Fruit fly (Drosophila melanogaster) whole organism, embryonic: ENCODE measurements around the gene Orp8.

ENCODE experiments used
- Awh ChIP-seq: fragments of 200-800 bp; sonication (Bioruptor generic); IDR thresholded peaks from 2 replicates; pipeline ENCODE4, ENCODE4 v1.3.6; 2022; ENCODE audit warnings: missing biosample characterization, missing genetic modification characterization
- Blimp-1 ChIP-seq: fragments of 200-800 bp; sonication (Bioruptor generic); optimal IDR thresholded peaks from 3 replicates; lab custom pipeline; 2018; ENCODE audit warnings: missing biosample characterization, missing genetic modification characterization, mild to moderate bottlenecking, moderate library complexity, missing genetic modification reagents
- CG10654 ChIP-seq: fragments of 200-800 bp; sonication (Bioruptor generic); optimal IDR thresholded peaks from 2 replicates; lab custom pipeline; 2016; ENCODE audit warnings: missing biosample characterization, missing genetic modification characterization
- CG11723 ChIP-seq: fragments of 200-800 bp; sonication (Bioruptor generic); optimal IDR thresholded peaks from 2 replicates; lab custom pipeline; 2017; ENCODE audit warnings: missing biosample characterization, mild to moderate bottlenecking, missing genetic modification characterization
- CG12219 ChIP-seq: fragments of 200-800 bp; sonication (Bioruptor generic); optimal IDR thresholded peaks from 3 replicates; lab custom pipeline; 2018; ENCODE audit warnings: missing biosample characterization, mild to moderate bottlenecking, missing genetic modification characterization
- CG1602 ChIP-seq: fragments of 200-800 bp; sonication (Bioruptor generic); optimal IDR thresholded peaks from 3 replicates; lab custom pipeline; 2016; ENCODE audit warnings: missing biosample characterization, missing genetic modification characterization
- CG1647 ChIP-seq: fragments of 200-800 bp; sonication (Bioruptor generic); optimal IDR thresholded peaks from 3 replicates; lab custom pipeline; 2016; ENCODE audit warnings: missing biosample characterization, missing genetic modification characterization
- CG34224 ChIP-seq: fragments of 200-800 bp; sonication (Bioruptor generic); IDR thresholded peaks from 3 replicates; pipeline ENCODE4 v1.3.6; 2022; ENCODE audit warnings: missing biosample characterization, missing genetic modification characterization; ENCODE audit not compliant: partially characterized antibody
- CG34376 ChIP-seq: fragments of 200-800 bp; sonication (Bioruptor generic); optimal IDR thresholded peaks from 2 replicates; lab custom pipeline; 2018; ENCODE audit warnings: missing biosample characterization, mild to moderate bottlenecking, missing genetic modification characterization
- CG34422 ChIP-seq: fragments of 200-800 bp; sonication (Bioruptor generic); IDR thresholded peaks from 3 replicates; pipeline ENCODE4 v1.3.6; 2022; ENCODE audit warnings: missing biosample characterization, missing genetic modification characterization
- CG3847 ChIP-seq: fragments of 200-800 bp; sonication (Bioruptor generic); IDR thresholded peaks from 2 replicates; pipeline ENCODE4 v1.3.6; 2022; ENCODE audit warnings: missing biosample characterization, missing genetic modification characterization
- CG42726 ChIP-seq: fragments of 200-800 bp; sonication (Bioruptor generic); IDR thresholded peaks from 2 replicates; pipeline ENCODE4 v1.3.6; 2022; ENCODE audit warnings: missing biosample characterization, missing genetic modification characterization; ENCODE audit not compliant: partially characterized antibody
- CG4730 ChIP-seq: fragments of 200-800 bp; sonication (Bioruptor generic); IDR thresholded peaks from 2 replicates; pipeline ENCODE4 v1.3.6; 2022; ENCODE audit warnings: missing biosample characterization, missing genetic modification characterization
- CG6175 ChIP-seq: fragments of 200-800 bp; sonication (Bioruptor generic); IDR thresholded peaks from 3 replicates; pipeline ENCODE4 v1.3.6; 2022; ENCODE audit warnings: missing biosample characterization, missing genetic modification characterization
- CG6813 ChIP-seq: fragments of 200-800 bp; sonication (Bioruptor generic); optimal IDR thresholded peaks from 2 replicates; lab custom pipeline; 2017; ENCODE audit warnings: missing biosample characterization, missing genetic modification characterization, mild to moderate bottlenecking, moderate library complexity, missing genetic modification reagents
- CG8478 ChIP-seq: fragments of >200 bp; optimal IDR thresholded peaks from 2 replicates; lab custom pipeline; 2018
- CG8944 ChIP-seq: fragments of 200-800 bp; sonication (Bioruptor generic); optimal IDR thresholded peaks from 3 replicates; lab custom pipeline; 2016; ENCODE audit warnings: missing biosample characterization, missing genetic modification characterization
- Dll ChIP-seq: fragments of 200-800 bp; sonication (Bioruptor generic); IDR thresholded peaks from 4 replicates; pipeline ENCODE4 v1.3.6; 2022; ENCODE audit warnings: missing biosample characterization, missing genetic modification characterization; ENCODE audit not compliant: partially characterized antibody
- ERR ChIP-seq: fragments of 200-800 bp; sonication (Bioruptor generic); optimal IDR thresholded peaks from 2 replicates; lab custom pipeline; 2016; ENCODE audit warnings: missing biosample characterization, missing genetic modification characterization
- Gsc ChIP-seq: fragments of 200-800 bp; sonication (Bioruptor generic); IDR thresholded peaks from 2 replicates; pipeline ENCODE4 v1.3.6; 2022; ENCODE audit warnings: missing biosample characterization, missing genetic modification characterization
- H2.0 ChIP-seq: fragments of 200-800 bp; sonication (Bioruptor generic); IDR thresholded peaks from 2 replicates; pipeline ENCODE4 v1.3.6; 2022; ENCODE audit warnings: missing biosample characterization, missing genetic modification characterization
- HLHmδ ChIP-seq: fragments of 200-800 bp; sonication (Bioruptor generic); optimal IDR thresholded peaks from 2 replicates; lab custom pipeline; 2018; ENCODE audit warnings: missing biosample characterization, mild to moderate bottlenecking, missing genetic modification characterization, moderate library complexity
- Meics ChIP-seq: fragments of 200-800 bp; sonication (Bioruptor generic); optimal IDR thresholded peaks from 2 replicates; lab custom pipeline; 2017; ENCODE audit warnings: missing biosample characterization, mild to moderate bottlenecking, missing genetic modification characterization
- Mes4 ChIP-seq: fragments of 200-800 bp; sonication (Bioruptor generic); optimal IDR thresholded peaks from 2 replicates; lab custom pipeline; 2016; ENCODE audit warnings: missing biosample characterization, missing genetic modification characterization
- NFAT ChIP-seq: fragments of 200-800 bp; sonication (Bioruptor generic); IDR thresholded peaks from 2 replicates; pipeline ENCODE4 v1.3.6; 2022; ENCODE audit warnings: missing biosample characterization, missing genetic modification characterization
- NK7.1 ChIP-seq: fragments of 200-800 bp; sonication (Bioruptor generic); optimal IDR thresholded peaks from 3 replicates; lab custom pipeline; 2016; ENCODE audit warnings: missing biosample characterization, missing genetic modification characterization
- Nf-YA ChIP-seq: fragments of 200-800 bp; sonication (Bioruptor generic); IDR thresholded peaks from 2 replicates; pipeline ENCODE4 v1.3.6; 2022; ENCODE audit warnings: missing biosample characterization, missing genetic modification characterization
- Ptx1 ChIP-seq: fragments of 200-800 bp; sonication (Bioruptor generic); IDR thresholded peaks from 2 replicates; pipeline ENCODE4 v1.3.6; 2022; ENCODE audit warnings: missing biosample characterization, missing genetic modification characterization
- Rfx ChIP-seq: fragments of 200-800 bp; sonication (Bioruptor generic); IDR thresholded peaks from 2 replicates; pipeline ENCODE4 v1.3.6; 2022; ENCODE audit warnings: missing biosample characterization, missing genetic modification characterization
- Sin3A ChIP-seq: fragments of >200 bp; optimal IDR thresholded peaks from 2 replicates; lab custom pipeline; 2018
- Tbp ChIP-seq: fragments of >200 bp; optimal IDR thresholded peaks from 2 replicates; lab custom pipeline; 2018; ENCODE audit warnings: missing biosample characterization, missing genetic modification characterization
- ab ChIP-seq: fragments of 200-800 bp; sonication (Bioruptor generic); optimal IDR thresholded peaks from 2 replicates; lab custom pipeline; 2016; ENCODE audit warnings: missing biosample characterization, missing genetic modification characterization
- ase ChIP-seq: fragments of 200-800 bp; sonication (Bioruptor generic); IDR thresholded peaks from 3 replicates; pipeline ENCODE4 v1.3.6; 2022; ENCODE audit warnings: missing biosample characterization, missing genetic modification characterization
- ash1 ChIP-seq: fragments of 200-800 bp; sonication (Bioruptor generic); optimal IDR thresholded peaks from 2 replicates; lab custom pipeline; 2018; ENCODE audit warnings: missing biosample characterization, mild to moderate bottlenecking, missing genetic modification characterization
- bab2 ChIP-seq: fragments of 200-800 bp; sonication (Bioruptor generic); optimal IDR thresholded peaks from 2 replicates; lab custom pipeline; 2016; ENCODE audit warnings: missing biosample characterization, missing genetic modification characterization
- cas ChIP-seq: fragments of 200-800 bp; sonication (Bioruptor generic); IDR thresholded peaks from 2 replicates; pipeline ENCODE4 v1.3.6; 2022; ENCODE audit warnings: missing biosample characterization, missing genetic modification characterization
- cg ChIP-seq: fragments of 200-800 bp; sonication (Bioruptor generic); optimal IDR thresholded peaks from 3 replicates; lab custom pipeline; 2019; ENCODE audit warnings: missing biosample characterization, mild to moderate bottlenecking, missing genetic modification characterization, moderate library complexity
- eyg ChIP-seq: fragments of 200-800 bp; sonication (Bioruptor generic); optimal IDR thresholded peaks from 3 replicates; lab custom pipeline; 2016; ENCODE audit warnings: missing biosample characterization, missing genetic modification characterization
- ftz-f1 ChIP-seq: fragments of 200-800 bp; sonication (Bioruptor generic); optimal IDR thresholded peaks from 2 replicates; lab custom pipeline; 2016; ENCODE audit warnings: missing biosample characterization, missing genetic modification characterization
- gcm2 ChIP-seq: fragments of 200-800 bp; sonication (Bioruptor generic); optimal IDR thresholded peaks from 2 replicates; lab custom pipeline; 2016; ENCODE audit warnings: missing biosample characterization, missing genetic modification characterization
- gsb-n ChIP-seq: fragments of 200-800 bp; sonication (Bioruptor generic); optimal IDR thresholded peaks from 3 replicates; lab custom pipeline; 2018; ENCODE audit warnings: missing biosample characterization, mild to moderate bottlenecking, missing genetic modification characterization
- ham ChIP-seq: fragments of 200-800 bp; sonication (Bioruptor generic); IDR thresholded peaks from 2 replicates; pipeline ENCODE4 v1.3.6; 2022; ENCODE audit warnings: missing biosample characterization, missing genetic modification characterization
- ind ChIP-seq: fragments of 200-800 bp; sonication (Bioruptor generic); optimal IDR thresholded peaks from 3 replicates; lab custom pipeline; 2016; ENCODE audit warnings: missing biosample characterization, missing genetic modification characterization
- nom ChIP-seq: fragments of 200-800 bp; sonication (Bioruptor generic); optimal IDR thresholded peaks from 2 replicates; lab custom pipeline; 2017; ENCODE audit warnings: missing biosample characterization, missing genetic modification characterization, mild to moderate bottlenecking, moderate library complexity, missing genetic modification reagents
- oc ChIP-seq: fragments of 200-800 bp; sonication (Bioruptor generic); optimal IDR thresholded peaks from 2 replicates; lab custom pipeline; 2018; ENCODE audit warnings: missing biosample characterization, mild to moderate bottlenecking, missing genetic modification characterization, moderate library complexity
- onecut ChIP-seq: fragments of 200-800 bp; sonication (Bioruptor generic); IDR thresholded peaks from 2 replicates; pipeline ENCODE4 v1.3.6; 2022; ENCODE audit warnings: missing biosample characterization, missing genetic modification characterization
- row ChIP-seq: fragments of 200-800 bp; sonication (Bioruptor generic); IDR thresholded peaks from 3 replicates; pipeline ENCODE4 v1.3.6; 2022; ENCODE audit warnings: missing biosample characterization, missing genetic modification characterization
- salm ChIP-seq: fragments of 200-800 bp; sonication (Bioruptor generic); optimal IDR thresholded peaks from 2 replicates; lab custom pipeline; 2018; ENCODE audit warnings: missing biosample characterization, mild to moderate bottlenecking, missing genetic modification characterization
- scrt ChIP-seq: fragments of 200-800 bp; sonication (Bioruptor generic); optimal IDR thresholded peaks from 2 replicates; lab custom pipeline; 2018; ENCODE audit warnings: missing biosample characterization, mild to moderate bottlenecking, missing genetic modification characterization, moderate library complexity
- sr ChIP-seq: fragments of 200-800 bp; sonication (Bioruptor generic); IDR thresholded peaks from 3 replicates; pipeline ENCODE4 v1.3.6; 2022; ENCODE audit warnings: missing biosample characterization, missing genetic modification characterization
- tap ChIP-seq: fragments of 200-800 bp; optimal IDR thresholded peaks from 3 replicates; lab custom pipeline; 2019; ENCODE audit warnings: missing biosample characterization, mild to moderate bottlenecking, missing genetic modification characterization, moderate library complexity
- vnd ChIP-seq: fragments of 200-800 bp; sonication (Bioruptor generic); IDR thresholded peaks from 3 replicates; pipeline ENCODE4 v1.3.6; 2022; ENCODE audit warnings: missing biosample characterization, missing genetic modification characterization; ENCODE audit not compliant: partially characterized antibody

Gene Orp8

dm6 chr3R:20308972-20309660 is at the start of gene Orp8:
Gene Orp8 (plus strand): TSS chr3R:20309344.
- TF ChIP-seq Nf-YA (no peak), Blimp-1 (GFP tag; lab: Kevin White, UChicago) (peak; percentile 97), CG8478 (lab: Kevin White, UChicago) (no peak), Gsc (no peak), Rfx (peak; percentile 47; the same call in 1 of the 2 replicates), cg (peak; percentile 80), Tbp (no peak), HLHmδ (no peak), gsb-n (tag; lab: Kevin White, UChicago) (no peak), row (no peak), CG3847 (no peak), ftz-f1 (no peak), sr (GFP tag; lab: Robert Waterston, UW) (no peak), CG6175 (GFP tag; lab: Robert Waterston, UW) (no peak), ase (GFP tag; lab: Robert Waterston, UW) (no peak), oc (tag; lab: Kevin White, UChicago) (no peak), ERR (GFP tag; lab: Kevin White, UChicago) (no peak), ash1 (GFP tag; lab: Kevin White, UChicago) (no peak), Meics (GFP tag; lab: Kevin White, UChicago) (no peak), Sin3A (lab: Kevin White, UChicago) (peak; percentile 76), CG4730 (GFP tag; lab: Robert Waterston, UW) (no peak), vnd (GFP tag; lab: Robert Waterston, UW) (no peak), ind (GFP tag; lab: Kevin White, UChicago) (no peak), CG10654 (GFP tag; lab: Kevin White, UChicago) (no peak), NFAT (GFP tag; lab: Robert Waterston, UW) (peak; percentile 55; the same call in 1 of the 2 replicates), CG34422 (no peak; the same call in 2 of the 3 replicates), H2.0 (GFP tag; lab: Robert Waterston, UW) (no peak), CG6813 (GFP tag; lab: Kevin White, UChicago) (no peak), CG34376 (peak; percentile 73), Dll (GFP tag; lab: Robert Waterston, UW) (peak; percentile 62; the same call in 2 of the 4 replicates), cas (no peak), ab (GFP tag; lab: Kevin White, UChicago) (no peak), CG1602 (GFP tag; lab: Kevin White, UChicago) (no peak), bab2 (GFP tag; lab: Kevin White, UChicago) (no peak), Mes4 (GFP tag; lab: Kevin White, UChicago) (no peak), CG12219 (no peak), CG34224 (GFP tag; lab: Robert Waterston, UW) (peak; percentile 45; the same call in 2 of the 3 replicates), CG8944 (GFP tag; lab: Kevin White, UChicago) (no peak), NK7.1 (GFP tag; lab: Kevin White, UChicago) (no peak), CG1647 (GFP tag; lab: Kevin White, UChicago) (no peak), CG42726 (peak; percentile 70; the same call in 1 of the 2 replicates), scrt (GFP tag; lab: Kevin White, UChicago) (peak; percentile 21), Ptx1 (GFP tag; lab: Robert Waterston, UW) (no peak), gcm2 (peak; percentile 31), onecut (GFP tag; lab: Robert Waterston, UW) (no peak; the same call in 1 of the 2 replicates), nom (GFP tag; lab: Kevin White, UChicago) (peak; percentile 87), tap (no peak), salm (tag; lab: Kevin White, UChicago) (no peak), Awh (GFP tag; lab: Robert Waterston, UW) (no peak), CG11723 (GFP tag; lab: Kevin White, UChicago) (peak; percentile 16), eyg (GFP tag; lab: Kevin White, UChicago) (no peak), ham (no peak)
